Fruit fly (Drosophila melanogaster): ENCODE data around the gene IKKepsilon.

Gene IKKepsilon

DNA sequence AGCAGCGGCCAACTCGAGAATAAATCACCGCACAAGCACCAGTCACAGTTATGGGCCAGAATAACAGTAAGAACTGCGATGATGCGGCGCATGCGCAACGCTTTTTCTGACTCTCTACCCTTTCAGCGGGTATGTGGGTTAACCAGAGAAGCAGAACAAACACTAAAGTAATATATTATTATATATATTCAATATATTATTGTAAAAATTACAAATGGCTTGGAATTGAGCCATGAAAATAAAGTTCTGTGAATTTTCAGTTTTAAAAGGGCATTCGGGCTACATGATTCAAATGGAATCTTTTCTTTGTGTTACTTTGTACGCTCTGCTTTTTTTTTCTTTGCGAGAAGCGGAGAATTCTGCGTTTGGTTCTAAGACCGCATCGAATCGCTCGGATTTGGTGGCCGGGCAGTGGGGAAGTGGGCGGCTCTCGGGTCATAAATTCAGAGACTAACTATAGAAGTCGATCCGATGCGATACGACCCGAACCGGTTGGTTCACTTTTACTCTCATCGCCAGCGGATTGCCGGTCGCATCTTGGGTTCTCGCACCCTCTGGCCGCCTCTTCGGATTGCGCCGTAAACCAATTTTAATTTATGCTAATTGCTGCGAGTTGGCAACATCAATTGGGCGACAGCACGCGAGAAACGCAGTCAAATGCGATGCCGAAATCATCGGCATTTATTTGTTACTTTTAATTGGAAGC lies 24.8 kb downstream of the IKKepsilon start (continued):
- peak; percentile 93 for TF ChIP-seq dsx (GFP tag; optimal IDR thresholded peaks at IDR 0.05; ENCODE audit: poor library complexity, severe bottlenecking)
- no peak for TF ChIP-seq Hr38 (GFP tag; optimal IDR thresholded peaks at IDR 0.05)
- TF ChIP-seq CG6276 (GFP tag; optimal IDR thresholded peaks at IDR 0.05): peak; percentile 39
- peak; percentile 84 for TF ChIP-seq CG6163 (GFP tag; IDR thresholded peaks at IDR 0.05)
- no peak for TF ChIP-seq dac (GFP tag; optimal IDR thresholded peaks at IDR 0.05)
- peak; percentile 63 for TF ChIP-seq spab (GFP tag; optimal IDR thresholded peaks at IDR 0.05)
- TF ChIP-seq Blimp-1 (GFP tag; optimal IDR thresholded peaks at IDR 0.05): peak; percentile 66
- peak; percentile 58 for TF ChIP-seq Lpt (GFP tag; optimal IDR thresholded peaks at IDR 0.05)
- peak; percentile 78 for TF ChIP-seq CG15336 (GFP tag; IDR thresholded peaks at IDR 0.05)
- peak; percentile 85 for TF ChIP-seq svp (GFP tag)
- peak; percentile 64 for TF ChIP-seq Sox15 (GFP tag; optimal IDR thresholded peaks at IDR 0.05)
- peak; percentile 45; the same call in 1 of the 2 replicates for TF ChIP-seq Gug (GFP tag; IDR thresholded peaks at IDR 0.05)

DNA sequence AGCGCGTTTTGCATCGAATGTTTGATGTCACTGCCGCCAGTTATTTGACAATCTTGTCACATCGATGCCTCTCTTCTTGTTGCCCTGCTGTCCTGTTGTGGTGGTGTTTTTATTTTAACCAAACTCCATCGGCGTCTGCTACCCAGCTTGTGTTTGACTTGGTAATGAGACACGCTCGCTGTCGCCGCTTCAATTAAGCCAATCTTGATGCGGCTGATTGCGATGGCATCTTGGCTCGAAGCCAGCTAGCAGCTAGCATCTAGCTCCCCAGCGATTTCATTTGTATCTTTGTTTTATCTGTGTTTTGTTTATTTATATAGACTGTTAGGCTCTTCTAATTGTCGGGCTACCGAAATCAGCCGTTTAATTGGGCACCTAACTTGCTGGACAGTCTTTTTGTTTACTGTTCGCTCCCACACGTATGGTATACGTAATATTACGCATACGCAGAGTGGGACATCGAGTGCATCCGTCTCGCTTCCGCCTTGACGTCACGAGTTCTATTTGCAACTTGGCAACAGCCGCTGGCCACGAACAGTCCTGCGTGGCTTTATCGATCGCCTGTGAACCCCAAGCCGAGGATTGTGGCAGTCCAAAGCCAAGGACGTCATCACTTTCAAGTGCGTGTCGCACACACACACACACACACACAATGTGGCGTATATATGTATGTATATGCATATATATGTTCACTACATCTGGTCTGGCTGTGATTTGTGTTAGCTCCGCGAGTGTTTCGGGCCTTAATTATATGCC lies 28.8 kb downstream of the IKKepsilon start:
- TF ChIP-seq ss (GFP tag; optimal IDR thresholded peaks at IDR 0.05) (peak in 1 of 2 experiments; percentile 19), CG16779 (tag; optimal IDR thresholded peaks at IDR 0.05) (no peak)

DNA sequence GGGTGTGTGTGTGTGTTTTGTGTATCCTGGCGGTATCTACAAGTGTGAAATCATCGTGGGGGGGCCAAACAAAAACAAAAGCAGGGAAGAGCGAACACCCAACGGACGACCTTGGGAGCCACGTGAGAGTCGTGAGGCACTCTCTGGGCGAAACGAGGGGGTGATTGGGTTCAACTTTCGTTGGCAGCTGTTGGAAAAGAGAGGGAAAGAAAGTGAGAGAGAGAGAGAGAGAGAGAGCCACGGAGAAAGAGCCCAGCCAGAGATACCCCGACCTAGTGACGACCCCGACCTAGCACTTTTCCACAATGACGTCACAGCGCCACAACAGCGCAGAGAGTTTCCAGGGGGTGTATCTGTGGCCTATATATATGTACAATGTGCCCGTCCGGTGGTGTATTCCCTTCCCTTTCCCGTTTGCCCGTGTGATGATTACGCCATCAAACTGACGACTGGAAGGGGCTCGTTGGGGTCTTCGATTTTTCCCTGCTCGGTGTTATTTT lies 30.1 kb downstream of the IKKepsilon start:
- no peak for TF ChIP-seq Sox102F (GFP tag; optimal IDR thresholded peaks at IDR 0.05)
- TF ChIP-seq CG11902 (GFP tag; optimal IDR thresholded peaks at IDR 0.05): no peak
- TF ChIP-seq Eip75B (GFP tag; optimal IDR thresholded peaks at IDR 0.05): no peak
- no peak for TF ChIP-seq fd85E (GFP tag; optimal IDR thresholded peaks at IDR 0.05)
- no peak for TF ChIP-seq dac (GFP tag; optimal IDR thresholded peaks at IDR 0.05)
- TF ChIP-seq Eip78C (GFP tag): no peak
- TF ChIP-seq CG3919 (GFP tag; optimal IDR thresholded peaks at IDR 0.05): no peak
- TF ChIP-seq CG8632 (GFP tag; optimal IDR thresholded peaks at IDR 0.05): no peak
- no peak for TF ChIP-seq CG10631 (GFP tag; optimal IDR thresholded peaks at IDR 0.05)
- no peak for TF ChIP-seq Sox14 (GFP tag; optimal IDR thresholded peaks at IDR 0.05)
- TF ChIP-seq CG8119 (GFP tag; IDR thresholded peaks at IDR 0.05): no peak

DNA sequence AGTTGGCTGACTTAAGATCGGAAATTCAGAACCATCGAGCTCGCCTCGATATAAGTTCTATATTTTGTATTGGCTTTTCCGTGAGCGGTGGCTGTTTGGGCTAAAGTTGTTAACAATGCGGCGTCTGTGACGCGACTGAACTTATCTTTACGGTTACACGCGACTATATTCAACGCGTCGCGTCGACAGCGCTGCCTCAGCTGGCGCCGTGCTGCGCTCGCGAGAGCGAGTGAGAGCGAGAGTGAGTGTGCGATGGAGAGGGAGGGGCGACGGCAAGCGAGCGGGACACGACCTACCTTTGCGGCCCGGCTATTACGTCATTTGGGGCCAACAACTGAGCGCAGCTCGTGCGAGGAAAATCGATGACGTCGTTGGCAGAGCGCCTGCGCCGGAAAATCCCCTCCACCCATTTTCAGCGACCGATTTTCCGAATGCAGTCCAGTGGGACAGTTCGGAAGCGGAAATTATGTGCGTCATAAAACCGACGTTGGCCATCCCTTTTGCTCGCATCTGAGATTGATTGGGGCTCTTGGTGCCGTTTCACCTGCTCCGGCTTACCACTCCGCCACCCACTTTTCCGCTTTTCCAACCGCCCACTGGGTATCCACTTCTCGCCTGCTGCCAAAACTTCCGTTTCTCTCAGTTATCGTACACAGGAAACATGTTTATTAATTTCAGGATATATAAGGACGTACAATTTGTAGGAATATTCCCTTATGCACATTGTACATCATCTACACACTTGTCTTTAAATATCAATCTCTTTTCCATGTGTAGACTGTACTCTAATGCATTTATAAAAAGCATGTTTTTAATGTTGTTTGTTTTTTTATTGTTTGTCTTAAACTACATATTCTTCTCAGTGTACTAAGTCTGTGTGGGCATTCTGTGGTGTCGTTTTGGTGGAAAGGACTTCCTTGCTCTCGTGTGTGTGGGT lies 38.9 kb downstream of the IKKepsilon start, which contains the start of gene Hr38:
Gene Hr38, minus strand, starts transcription at position 121 of the 937 bp plus-strand sequence.
- no peak for TF ChIP-seq CG6792 (GFP tag; optimal IDR thresholded peaks at IDR 0.05)
- no peak for TF ChIP-seq CG8319 (GFP tag; optimal IDR thresholded peaks at IDR 0.05)
- no peak for TF ChIP-seq CG10669 (GFP tag; optimal IDR thresholded peaks at IDR 0.05)
- no peak for TF ChIP-seq CG10631 (GFP tag; optimal IDR thresholded peaks at IDR 0.05)
- TF ChIP-seq acj6 (GFP tag; optimal IDR thresholded peaks at IDR 0.05): no peak
- TF ChIP-seq CG11294 (GFP tag; IDR thresholded peaks at IDR 0.05): no peak
- peak; percentile 17; the same call in 1 of the 3 replicates for TF ChIP-seq CG8119 (GFP tag; IDR thresholded peaks at IDR 0.05)
- TF ChIP-seq ss (GFP tag; optimal IDR thresholded peaks at IDR 0.05): peak; percentile 8 to 15
- no peak for TF ChIP-seq fd59A (GFP tag; optimal IDR thresholded peaks at IDR 0.05)
- TF ChIP-seq Hr39 (GFP tag; optimal IDR thresholded peaks at IDR 0.05): no peak
- TF ChIP-seq Eip78C (GFP tag): peak; percentile 58
- no peak for TF ChIP-seq cyc (GFP tag; optimal IDR thresholded peaks at IDR 0.05)
- peak; percentile 72 for TF ChIP-seq Blimp-1 (GFP tag; optimal IDR thresholded peaks at IDR 0.05)
- no peak for TF ChIP-seq salr (GFP tag; optimal IDR thresholded peaks at IDR 0.05)
- TF ChIP-seq Hr4 (GFP tag; optimal IDR thresholded peaks at IDR 0.05): peak; percentile 62
- TF ChIP-seq CG6276 (GFP tag; optimal IDR thresholded peaks at IDR 0.05): no peak
- no peak for TF ChIP-seq Sox102F (GFP tag; optimal IDR thresholded peaks at IDR 0.05)
- TF ChIP-seq vri (GFP tag; optimal IDR thresholded peaks at IDR 0.05): peak; percentile 59
- TF ChIP-seq fkh (GFP tag; optimal IDR thresholded peaks at IDR 0.05): peak; percentile 2
- TF ChIP-seq Ets21C (GFP tag; optimal IDR thresholded peaks at IDR 0.05): no peak
- no peak for TF ChIP-seq CG11902 (GFP tag; optimal IDR thresholded peaks at IDR 0.05)
- no peak for TF ChIP-seq CG34406 (GFP tag; optimal IDR thresholded peaks at IDR 0.05)
- TF ChIP-seq CG6854 (GFP tag; optimal IDR thresholded peaks at IDR 0.05): no peak
- no peak for TF ChIP-seq Eip75B (GFP tag; optimal IDR thresholded peaks at IDR 0.05)
- TF ChIP-seq OdsH (GFP tag; optimal IDR thresholded peaks at IDR 0.05): no peak
- TF ChIP-seq achi (GFP tag; optimal IDR thresholded peaks at IDR 0.05): no peak

Data from whole organism, prepupa.